Worm (Caenorhabditis elegans) whole organism, L3 larva: Measurements from ENCODE around the gene vglu-2.

Source experiments
- R02D3.7 ChIP-seq: fragments of 150-350 bp; optimal IDR thresholded peaks from 2 replicates; lab custom pipeline; 2014; ENCODE audit warnings: missing biosample characterization, missing genetic modification characterization
- aly-2 ChIP-seq: fragments of 150-350 bp; optimal IDR thresholded peaks from 2 replicates; lab custom pipeline; 2014; ENCODE audit warnings: missing biosample characterization, missing genetic modification characterization
- ceh-28 ChIP-seq: fragments of 150-350 bp; optimal IDR thresholded peaks from 2 replicates; lab custom pipeline; 2014; ENCODE audit warnings: missing biosample characterization, missing genetic modification reagents, missing genetic modification characterization
- ceh-82 ChIP-seq: fragments of 150-350 bp; optimal IDR thresholded peaks from 2 replicates; lab custom pipeline; 2014; ENCODE audit warnings: missing biosample characterization, missing genetic modification characterization
- daf-12 ChIP-seq: fragments of 150-350 bp; optimal IDR thresholded peaks from 2 replicates; lab custom pipeline; 2014; ENCODE audit warnings: missing biosample characterization, missing genetic modification reagents, missing genetic modification characterization
- egl-27 ChIP-seq: sonication (generic microtip); optimal IDR thresholded peaks from 4 replicates; lab custom pipeline; 2017; ENCODE audit warnings: missing biosample characterization, missing genetic modification reagents, missing genetic modification characterization
- egl-5 ChIP-seq: fragments of 150-350 bp; optimal IDR thresholded peaks from 2 replicates; lab custom pipeline; 2017; ENCODE audit warnings: missing biosample characterization, missing genetic modification reagents, missing genetic modification characterization, inconsistent platforms
- elt-2 ChIP-seq: sonication (generic microtip); optimal IDR thresholded peaks from 2 replicates; lab custom pipeline; 2016; ENCODE audit warnings: missing genetic modification reagents, mild to moderate bottlenecking, missing genetic modification characterization, missing compliant biosample characterization
- elt-3 ChIP-seq, 3 experiments: fragments of 150-350 bp in 1 of 3; sonication (generic microtip) in 2 of 3; optimal IDR thresholded peaks; 2 replicates in 2 of 3; 4 replicates in 1 of 3; lab custom pipeline; 2014 to 2017; ENCODE audit warnings: missing biosample characterization in 3 of 3, missing genetic modification characterization in 3 of 3
- eor-1 ChIP-seq, 2 experiments: fragments of 150-350 bp; optimal IDR thresholded peaks; 2 replicates each; lab custom pipeline; 2014 to 2018; ENCODE audit warnings: missing biosample characterization in 2 of 2, missing genetic modification characterization in 2 of 2
- fkh-10 ChIP-seq: sonication (generic microtip); optimal IDR thresholded peaks from 2 replicates; lab custom pipeline; 2017; ENCODE audit warnings: missing biosample characterization, missing genetic modification reagents, missing genetic modification characterization
- fkh-2 ChIP-seq: fragments of 150-350 bp; optimal IDR thresholded peaks from 2 replicates; lab custom pipeline; 2014; ENCODE audit warnings: missing biosample characterization, missing genetic modification reagents, missing genetic modification characterization
- fos-1 ChIP-seq: fragments of 150-350 bp; optimal IDR thresholded peaks from 2 replicates; lab custom pipeline; 2014; ENCODE audit warnings: missing biosample characterization, missing genetic modification characterization
- hmg-11 ChIP-seq: sonication (generic microtip); optimal IDR thresholded peaks from 2 replicates; lab custom pipeline; 2016; ENCODE audit warnings: missing genetic modification characterization, missing compliant biosample characterization
- jun-1 ChIP-seq: fragments of 150-350 bp; optimal IDR thresholded peaks from 2 replicates; lab custom pipeline; 2014; ENCODE audit warnings: missing biosample characterization, missing genetic modification reagents, missing genetic modification characterization
- lin-15B ChIP-seq: fragments of 150-350 bp; optimal IDR thresholded peaks from 2 replicates; lab custom pipeline; 2014; ENCODE audit warnings: missing biosample characterization, missing genetic modification characterization
- lin-39 ChIP-seq: fragments of 150-350 bp; optimal IDR thresholded peaks from 2 replicates; lab custom pipeline; 2018; ENCODE audit warnings: missing biosample characterization, missing genetic modification reagents, missing genetic modification characterization
- lsy-12 ChIP-seq: sonication (generic microtip); optimal IDR thresholded peaks from 2 replicates; lab custom pipeline; 2016; ENCODE audit warnings: mild to moderate bottlenecking, missing genetic modification characterization, missing compliant biosample characterization
- mdl-1 ChIP-seq: fragments of 150-350 bp; optimal IDR thresholded peaks from 2 replicates; lab custom pipeline; 2014; ENCODE audit warnings: missing biosample characterization, missing genetic modification characterization
- mml-1 ChIP-seq: fragments of 150-350 bp; sonication (generic microtip); optimal IDR thresholded peaks from 3 replicates; lab custom pipeline; 2014; ENCODE audit warnings: missing biosample characterization, missing genetic modification characterization
- nfya-1 ChIP-seq: sonication (generic microtip); optimal IDR thresholded peaks from 2 replicates; lab custom pipeline; 2017; ENCODE audit warnings: missing genetic modification characterization, mild to moderate bottlenecking, missing compliant biosample characterization, antibody characterized with exemption, moderate library complexity; ENCODE audit not compliant: insufficient read depth
- nhr-11 ChIP-seq: fragments of 150-350 bp; optimal IDR thresholded peaks from 2 replicates; lab custom pipeline; 2014; ENCODE audit warnings: missing biosample characterization, missing genetic modification characterization
- nhr-12 ChIP-seq: fragments of 150-350 bp; optimal IDR thresholded peaks from 2 replicates; lab custom pipeline; 2014; ENCODE audit warnings: missing biosample characterization, missing genetic modification characterization
- nhr-23 ChIP-seq: fragments of 150-350 bp; optimal IDR thresholded peaks from 2 replicates; lab custom pipeline; 2014; ENCODE audit warnings: missing biosample characterization, missing genetic modification reagents, missing genetic modification characterization
- nhr-237 ChIP-seq: fragments of 150-350 bp; optimal IDR thresholded peaks from 2 replicates; lab custom pipeline; 2014; ENCODE audit warnings: missing biosample characterization, missing genetic modification characterization
- nhr-25 ChIP-seq: sonication (generic microtip); optimal IDR thresholded peaks from 2 replicates; lab custom pipeline; 2017; ENCODE audit warnings: missing biosample characterization, missing genetic modification characterization
- nhr-28 ChIP-seq: fragments of 150-350 bp; optimal IDR thresholded peaks from 2 replicates; lab custom pipeline; 2014; ENCODE audit warnings: missing biosample characterization, missing genetic modification characterization
- nhr-43 ChIP-seq: sonication (generic microtip); optimal IDR thresholded peaks from 2 replicates; lab custom pipeline; 2016; ENCODE audit warnings: mild to moderate bottlenecking, missing genetic modification characterization, missing compliant biosample characterization; ENCODE audit not compliant: poor library complexity, severe bottlenecking
- nhr-67 ChIP-seq: fragments of 150-350 bp; optimal IDR thresholded peaks from 2 replicates; lab custom pipeline; 2014; ENCODE audit warnings: missing biosample characterization, missing genetic modification characterization
- nhr-76 ChIP-seq: fragments of 150-350 bp; sonication (generic microtip); optimal IDR thresholded peaks from 5 replicates; lab custom pipeline; 2014; ENCODE audit warnings: missing biosample characterization, missing genetic modification characterization
- nhr-77 ChIP-seq: fragments of 150-350 bp; optimal IDR thresholded peaks from 2 replicates; lab custom pipeline; 2014; ENCODE audit warnings: missing biosample characterization, missing genetic modification characterization
- pha-4 ChIP-seq: fragments of 150-350 bp; optimal IDR thresholded peaks from 2 replicates; lab custom pipeline; 2014; ENCODE audit warnings: missing biosample characterization, missing genetic modification reagents, missing genetic modification characterization
- pqm-1 ChIP-seq: fragments of 150-350 bp; optimal IDR thresholded peaks from 2 replicates; lab custom pipeline; 2017; ENCODE audit warnings: missing biosample characterization, missing genetic modification characterization, inconsistent platforms
- sea-2 ChIP-seq: fragments of 150-350 bp; sonication (generic microtip); optimal IDR thresholded peaks from 4 replicates; lab custom pipeline; 2014; ENCODE audit warnings: missing biosample characterization, missing genetic modification reagents, missing genetic modification characterization
- snpc-4 ChIP-seq: fragments of 150-350 bp; optimal IDR thresholded peaks from 2 replicates; lab custom pipeline; 2014; ENCODE audit warnings: missing biosample characterization, missing genetic modification characterization
- tbx-2 ChIP-seq: sonication (generic microtip); optimal IDR thresholded peaks from 2 replicates; lab custom pipeline; 2016; ENCODE audit warnings: mild to moderate bottlenecking, missing genetic modification characterization, missing compliant biosample characterization
- unc-39 ChIP-seq: sonication (generic microtip); optimal IDR thresholded peaks from 4 replicates; lab custom pipeline; 2017; ENCODE audit warnings: missing biosample characterization, missing genetic modification characterization
- unc-62 ChIP-seq: fragments of 150-350 bp; sonication (generic microtip); optimal IDR thresholded peaks from 4 replicates; lab custom pipeline; 2014; ENCODE audit warnings: missing biosample characterization, missing genetic modification reagents, missing genetic modification characterization
- ztf-11 ChIP-seq: fragments of 150-350 bp; optimal IDR thresholded peaks from 2 replicates; lab custom pipeline; 2014; ENCODE audit warnings: missing biosample characterization, missing genetic modification characterization
- ztf-4 ChIP-seq: fragments of 150-350 bp; optimal IDR thresholded peaks from 2 replicates; lab custom pipeline; 2014; ENCODE audit warnings: missing biosample characterization, missing genetic modification characterization

vglu-2 gene

ce11 chrIII:10330372-10331062 is 35.6 kb downstream of the vglu-2 start, which contains the start of gene nex-2:
Gene nex-2, minus strand, starts transcription at chrIII:10330422.
- TF ChIP-seq aly-2 (tag; lab: Kevin White, UChicago) (no peak), unc-62 (GFP tag; lab: Kevin White, UChicago) (no peak), fos-1 (tag; lab: Kevin White, UChicago) (no peak), nhr-12 (tag; lab: Kevin White, UChicago) (no peak), lin-39 (no peak), tbx-2 (tag; lab: Kevin White, UChicago) (no peak), mdl-1 (tag; lab: Kevin White, UChicago) (no peak), nhr-77 (tag; lab: Kevin White, UChicago) (no peak), nhr-23 (tag; lab: Kevin White, UChicago) (no peak)

- TF ChIP-seq pha-4 (tag; lab: Kevin White, UChicago) (peak; percentile 92), nfya-1 (tag; lab: Kevin White, UChicago) (peak; percentile 34), snpc-4 (tag; lab: Kevin White, UChicago) (no peak), jun-1 (peak; percentile 9)
- TF ChIP-seq, all 47 proteins: peak for 3
Observed at ce11 chrIII:10331232-10331631, 36.3 kb downstream of the vglu-2 start.

- no peak for TF ChIP-seq unc-62 (GFP tag; lab: Kevin White, UChicago)
- no peak for TF ChIP-seq fos-1 (tag; lab: Kevin White, UChicago)
- TF ChIP-seq sea-2 (GFP tag; lab: Kevin White, UChicago), result no peak
- no peak for TF ChIP-seq aly-2 (tag; lab: Kevin White, UChicago)
- TF ChIP-seq snpc-4 (tag; lab: Kevin White, UChicago), result no peak
- TF ChIP-seq mml-1 (tag; lab: Kevin White, UChicago), result no peak
- TF ChIP-seq ztf-11 (tag; lab: Kevin White, UChicago), result no peak
- TF ChIP-seq nhr-12 (tag; lab: Kevin White, UChicago), result no peak
- no peak for TF ChIP-seq nhr-67 (tag; lab: Kevin White, UChicago)
- no peak for TF ChIP-seq nhr-77 (tag; lab: Kevin White, UChicago)
- no peak for TF ChIP-seq ztf-4 (tag; lab: Kevin White, UChicago)
- no peak for TF ChIP-seq mdl-1 (tag; lab: Kevin White, UChicago)
- no peak for TF ChIP-seq tbx-2 (tag; lab: Kevin White, UChicago)
- TF ChIP-seq ceh-28 (tag; lab: Kevin White, UChicago), result no peak
- no peak for TF ChIP-seq egl-5 (tag; lab: Kevin White, UChicago)
- TF ChIP-seq nhr-43 (tag; lab: Kevin White, UChicago), result no peak
- no peak for TF ChIP-seq ceh-82
- no peak for TF ChIP-seq pqm-1
- no peak for TF ChIP-seq daf-12 (tag; lab: Kevin White, UChicago)
- TF ChIP-seq hmg-11, result no peak
Observed at ce11 chrIII:10332560-10332959, 37.6 kb downstream of the vglu-2 start, which contains the start of gene T07C4.12. Gene T07C4.12, minus strand, starts transcription at chrIII:10332660.

ce11 chrIII:10333961-10334542 is 39.1 kb downstream of the vglu-2 start, which contains the start of the genes jmjd-4 and mev-1:
Gene jmjd-4, minus strand, starts transcription at chrIII:10334018.
Gene mev-1, plus strand, starts transcription at chrIII:10334277.
- TF ChIP-seq hmg-11 (peak; percentile 91), sea-2 (GFP tag; lab: Kevin White, UChicago) (no peak), nhr-23 (tag; lab: Kevin White, UChicago) (peak; percentile 89), daf-12 (tag; lab: Kevin White, UChicago) (no peak), egl-27 (tag; lab: Kevin White, UChicago) (no peak), nhr-237 (tag; lab: Kevin White, UChicago) (no peak), tbx-2 (tag; lab: Kevin White, UChicago) (peak; percentile 82), nhr-67 (tag; lab: Kevin White, UChicago) (no peak), nhr-76 (tag; lab: Kevin White, UChicago) (no peak), lsy-12 (tag; lab: Kevin White, UChicago) (peak; percentile 87), ceh-82 (peak; percentile 56), snpc-4 (tag; lab: Kevin White, UChicago) (peak; percentile 73), egl-5 (tag; lab: Kevin White, UChicago) (peak; percentile 39), nfya-1 (tag; lab: Kevin White, UChicago) (peak; percentile 90), pqm-1 (peak; percentile 71), eor-1 (tag; optimal IDR thresholded peaks at IDR 0.05; lab: Kevin White, UChicago) (no peak), aly-2 (tag; lab: Kevin White, UChicago) (no peak), ceh-28 (tag; lab: Kevin White, UChicago) (peak; percentile 60), elt-2 (tag; lab: Kevin White, UChicago) (peak; percentile 84), nhr-25 (tag; lab: Kevin White, UChicago) (peak; percentile 89), lin-15B (tag; lab: Kevin White, UChicago) (peak; percentile 91), elt-3 (tag; optimal IDR thresholded peaks at IDR 0.05; lab: Kevin White, UChicago) (no peak), fkh-2 (no peak), ztf-11 (tag; lab: Kevin White, UChicago) (no peak), nhr-77 (tag; lab: Kevin White, UChicago) (peak; percentile 35), nhr-11 (tag; lab: Kevin White, UChicago) (no peak), nhr-28 (no peak), unc-39 (tag; lab: Kevin White, UChicago) (no peak), jun-1 (peak; percentile 82), lin-39 (peak; percentile 72), fkh-10 (GFP tag; lab: Kevin White, UChicago) (peak; percentile 45), mdl-1 (tag; lab: Kevin White, UChicago) (no peak), R02D3.7 (peak; percentile 68), ztf-4 (tag; lab: Kevin White, UChicago) (no peak)
